Fruit fly (Drosophila melanogaster) S2 (cell line): ENCODE data around the gene CG7968.

Experiments
- CG8478 ChIP-seq: fragments of >200 bp; optimal IDR thresholded peaks from 2 replicates; lab custom pipeline; 2018
- CTCF ChIP-seq, 2 experiments: fragments of >200 bp; optimal IDR thresholded peaks; 2 replicates each; lab custom pipeline; 2018

The CG7968 gene

DNA sequence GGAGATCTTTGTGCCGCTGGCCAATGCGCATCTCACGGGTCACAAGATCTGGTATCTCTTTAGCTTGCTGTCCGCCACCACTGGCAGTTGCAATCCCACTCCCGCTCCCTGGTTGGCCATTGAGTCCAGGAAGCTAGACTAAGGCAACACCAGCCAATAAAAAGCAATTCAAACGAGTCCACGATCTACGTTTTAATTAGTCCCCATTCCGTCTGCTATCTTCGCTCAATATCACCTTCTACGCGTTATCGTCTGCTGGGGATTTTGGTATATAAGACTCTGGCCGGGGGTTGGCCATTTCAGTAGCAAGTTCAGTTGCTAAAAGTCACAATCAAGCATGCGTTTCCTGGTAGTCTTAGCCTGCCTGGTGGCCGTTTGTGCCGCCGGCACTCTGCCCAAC, 1.6 kb upstream of the CG7968 start, which contains the start of gene CG7953:
CG7953 (plus strand) TSS at position 301 of the 400 bp plus-strand sequence.
- no peak for TF ChIP-seq CTCF (optimal IDR thresholded peaks at IDR 0.05; lab: Kevin White, UChicago)

- no peak for TF ChIP-seq CTCF (optimal IDR thresholded peaks at IDR 0.05; lab: Kevin White, UChicago)
- TF ChIP-seq CG8478 (lab: Kevin White, UChicago) = no peak
Measured at dm6 chr2L:13851098-13851497, 1.9 kb downstream of the CG7968 start.

- TF ChIP-seq CTCF (optimal IDR thresholded peaks at IDR 0.05; lab: Kevin White, UChicago) = no peak
- TF ChIP-seq CG8478 (lab: Kevin White, UChicago) = no peak
Measured at dm6 chr2L:13867653-13868052, 18.5 kb downstream of the CG7968 start.

- TF ChIP-seq CTCF (optimal IDR thresholded peaks at IDR 0.05; lab: Kevin White, UChicago) = no peak
- no peak for TF ChIP-seq CG8478 (lab: Kevin White, UChicago)
Measured at dm6 chr2L:13869400-13869799, 20.2 kb downstream of the CG7968 start.

dm6 chr2L:13873147-13873546, 23.9 kb downstream of the CG7968 start:
- TF ChIP-seq CG8478 (lab: Kevin White, UChicago) (no peak), CTCF (optimal IDR thresholded peaks at IDR 0.05; lab: Kevin White, UChicago) (no peak)

DNA sequence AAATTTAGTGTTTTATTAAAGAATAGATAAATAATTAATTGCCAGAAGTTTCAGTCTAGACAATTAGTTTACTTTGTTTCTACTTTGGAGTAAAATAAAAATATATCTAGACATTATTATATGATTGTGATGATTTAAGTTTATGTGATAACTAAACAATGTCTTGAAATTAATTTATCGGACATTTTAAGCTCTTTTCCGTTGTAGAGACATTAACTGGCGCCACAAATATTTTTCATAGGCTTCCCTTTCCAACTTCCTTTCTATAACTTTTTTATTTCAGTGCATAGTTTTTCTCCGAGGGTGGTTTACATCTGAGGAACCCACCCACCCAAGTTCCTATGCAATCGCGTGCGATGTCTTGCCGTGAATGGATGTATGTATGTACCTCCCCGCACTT, 27.5 kb downstream of the CG7968 start:
- TF ChIP-seq CG8478 (lab: Kevin White, UChicago) (no peak), CTCF (optimal IDR thresholded peaks at IDR 0.05; lab: Kevin White, UChicago) (no peak)

DNA sequence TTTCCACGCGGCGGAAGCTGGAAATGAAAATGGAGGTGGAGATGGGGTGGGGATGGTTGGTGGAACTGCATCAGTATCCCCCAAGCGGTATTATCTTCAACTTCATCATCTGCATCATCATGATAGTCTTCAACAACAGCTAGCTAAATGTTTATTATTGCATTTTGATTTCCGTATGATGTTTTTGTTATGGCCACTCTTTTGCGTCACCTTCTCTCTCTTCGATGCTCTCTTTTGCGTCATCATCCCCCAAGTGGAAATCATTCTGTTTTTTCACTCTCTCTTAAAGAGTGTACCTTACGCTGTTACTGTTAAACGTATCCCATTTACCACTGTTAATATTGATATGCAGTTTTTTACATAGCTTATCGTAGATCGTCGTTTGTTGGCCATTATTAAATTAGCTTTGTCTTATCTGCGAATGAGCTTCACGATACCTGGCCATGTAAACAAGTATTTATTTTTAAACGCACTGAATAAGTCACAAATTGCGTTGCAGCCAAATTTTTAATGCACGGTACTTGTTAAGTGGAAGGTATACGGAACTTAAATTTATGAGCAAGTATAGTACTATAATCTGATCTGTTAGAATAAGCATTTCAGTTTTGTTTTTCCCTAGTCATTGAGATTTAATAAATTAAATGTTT, 28.9 kb downstream of the CG7968 start:
- TF ChIP-seq CG8478 (lab: Kevin White, UChicago) = no peak
- no peak for TF ChIP-seq CTCF (optimal IDR thresholded peaks at IDR 0.05; lab: Kevin White, UChicago)

- TF ChIP-seq CTCF (optimal IDR thresholded peaks at IDR 0.05; lab: Kevin White, UChicago) = no peak
- no peak for TF ChIP-seq CG8478 (lab: Kevin White, UChicago)
Measured at dm6 chr2L:13878801-13879200, 29.6 kb downstream of the CG7968 start.

DNA sequence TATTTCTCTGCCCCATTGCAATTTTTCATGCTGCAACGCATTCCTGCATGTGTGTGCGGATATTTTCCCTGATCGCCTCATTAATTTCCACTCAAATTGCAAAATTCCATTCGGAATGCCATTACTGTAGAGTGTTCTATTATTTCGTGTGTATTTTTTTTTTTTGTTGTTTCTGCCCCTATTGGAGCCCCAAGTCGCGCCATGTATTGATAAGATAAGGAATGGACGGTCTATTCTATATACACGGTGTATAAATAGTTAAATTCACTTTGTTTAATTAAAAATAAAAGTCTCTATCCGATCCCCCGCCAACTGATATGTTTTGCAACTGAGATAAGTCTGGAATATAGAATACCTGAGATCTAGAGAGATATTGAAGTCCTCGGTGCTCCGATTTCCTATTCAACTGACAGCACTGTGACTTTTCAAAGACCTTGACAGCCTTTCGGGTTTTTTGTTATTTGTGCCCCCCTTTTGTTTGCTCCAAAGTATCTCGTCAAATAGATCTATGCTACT, 32.2 kb downstream of the CG7968 start:
- no peak for TF ChIP-seq CG8478 (lab: Kevin White, UChicago)
- no peak for TF ChIP-seq CTCF (optimal IDR thresholded peaks at IDR 0.05; lab: Kevin White, UChicago)

- TF ChIP-seq CG8478 (lab: Kevin White, UChicago) = no peak
- no peak for TF ChIP-seq CTCF (optimal IDR thresholded peaks at IDR 0.05; lab: Kevin White, UChicago)
Measured at dm6 chr2L:13881939-13882338, 32.7 kb downstream of the CG7968 start.

DNA sequence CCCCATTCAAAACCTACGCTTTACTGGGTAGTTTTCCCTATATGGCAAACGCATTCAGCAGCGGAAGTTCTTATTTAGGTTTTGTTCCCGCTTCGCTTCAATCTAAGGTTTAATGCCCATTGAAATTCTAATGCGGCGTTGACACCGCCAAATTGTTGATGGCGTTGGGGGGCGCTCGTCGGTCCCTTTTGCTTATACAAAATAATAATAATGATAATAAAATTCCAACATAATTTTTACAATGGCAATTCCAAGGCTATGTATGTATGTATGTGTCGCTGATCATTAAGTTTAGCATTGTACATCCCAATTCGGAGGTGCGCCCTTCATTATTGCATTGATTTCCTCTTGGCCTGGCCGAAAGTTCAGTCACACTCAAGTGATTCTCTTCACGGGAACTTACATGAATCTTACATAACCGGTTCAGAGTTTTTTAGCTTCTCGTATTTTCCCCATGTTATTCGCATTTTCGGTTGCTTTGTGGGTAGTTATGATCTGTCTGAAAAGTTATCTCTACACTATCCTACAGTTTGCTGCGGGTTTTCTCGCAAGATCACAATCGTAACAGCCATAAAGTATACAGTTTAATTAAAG, 35.0 kb downstream of the CG7968 start:
- no peak for TF ChIP-seq CG8478 (lab: Kevin White, UChicago)

dm6 chr2L:13884678-13885303, 35.6 kb downstream of the CG7968 start:
- TF ChIP-seq CG8478 (lab: Kevin White, UChicago) (no peak), CTCF (optimal IDR thresholded peaks at IDR 0.05; lab: Kevin White, UChicago) (no peak)

dm6 chr2L:13886326-13887073, 37.3 kb downstream of the CG7968 start:
- TF ChIP-seq CG8478 (lab: Kevin White, UChicago) = no peak
- TF ChIP-seq CTCF (optimal IDR thresholded peaks at IDR 0.05; lab: Kevin White, UChicago) = no peak

- no peak for TF ChIP-seq CTCF (optimal IDR thresholded peaks at IDR 0.05; lab: Kevin White, UChicago)
- TF ChIP-seq CG8478 (lab: Kevin White, UChicago) = no peak
Measured at dm6 chr2L:13889934-13890333, 40.7 kb downstream of the CG7968 start.

dm6 chr2L:13892826-13893225, 43.6 kb downstream of the CG7968 start:
- TF ChIP-seq CG8478 (lab: Kevin White, UChicago) (no peak), CTCF (optimal IDR thresholded peaks at IDR 0.05; lab: Kevin White, UChicago) (peak; percentile 11 to 28)
